Worm (Caenorhabditis elegans) whole organism, late embryonic: ENCODE data around the gene str-165.

Experiments used
- C38D4.7 ChIP-seq: fragments of 200-800 bp; sonication (Bioruptor generic); optimal IDR thresholded peaks from 2 replicates; lab custom pipeline; 2018; ENCODE audit warnings: mild to moderate bottlenecking, missing genetic modification characterization, moderate library complexity, missing compliant biosample characterization
- K02D7.2 ChIP-seq: sonication (generic microtip); optimal IDR thresholded peaks from 2 replicates; lab custom pipeline; 2017; ENCODE audit warnings: mild to moderate bottlenecking, missing genetic modification characterization, missing compliant biosample characterization
- K09A11.1 ChIP-seq: sonication (generic microtip); optimal IDR thresholded peaks from 2 replicates; lab custom pipeline; 2017; ENCODE audit warnings: antibody characterized with exemption, mild to moderate bottlenecking, missing genetic modification characterization, missing compliant biosample characterization; ENCODE audit not compliant: insufficient read depth
- T23F11.4 ChIP-seq: fragments of 200-800 bp; sonication (Bioruptor generic); optimal IDR thresholded peaks from 2 replicates; lab custom pipeline; 2018; ENCODE audit warnings: mild to moderate bottlenecking, missing genetic modification characterization, missing compliant biosample characterization
- Y22D7AL.16 ChIP-seq: sonication (generic microtip); optimal IDR thresholded peaks from 2 replicates; lab custom pipeline; 2016; ENCODE audit warnings: missing genetic modification characterization, missing compliant biosample characterization
- ama-1 ChIP-seq: fragments of 150-350 bp; optimal IDR thresholded peaks from 2 replicates; lab custom pipeline; 2014
- ceh-14 ChIP-seq: sonication (generic microtip); optimal IDR thresholded peaks from 2 replicates; lab custom pipeline; 2016; ENCODE audit warnings: missing genotype, missing genetic modification characterization, missing compliant biosample characterization
- ceh-2 ChIP-seq: sonication (generic microtip); optimal IDR thresholded peaks from 2 replicates; lab custom pipeline; 2016; ENCODE audit warnings: missing genotype, missing genetic modification characterization, missing compliant biosample characterization
- ceh-22 ChIP-seq: sonication (generic microtip); optimal IDR thresholded peaks from 2 replicates; lab custom pipeline; 2017; ENCODE audit warnings: missing biosample characterization, missing genetic modification characterization
- ceh-24 ChIP-seq: sonication (generic microtip); optimal IDR thresholded peaks from 2 replicates; lab custom pipeline; 2016; ENCODE audit warnings: mild to moderate bottlenecking, missing genetic modification characterization, missing compliant biosample characterization
- ceh-30 ChIP-seq: fragments of 150-350 bp; optimal IDR thresholded peaks from 2 replicates; lab custom pipeline; 2014; ENCODE audit warnings: missing biosample characterization, missing genetic modification characterization
- ceh-31 ChIP-seq: sonication (generic microtip); optimal IDR thresholded peaks from 2 replicates; lab custom pipeline; 2016; ENCODE audit warnings: missing genetic modification characterization, missing compliant biosample characterization
- ceh-34 ChIP-seq: sonication (generic microtip); optimal IDR thresholded peaks from 2 replicates; lab custom pipeline; 2016; ENCODE audit warnings: mild to moderate bottlenecking, missing genetic modification characterization, missing compliant biosample characterization
- ceh-48 ChIP-seq: sonication (generic microtip); optimal IDR thresholded peaks from 2 replicates; lab custom pipeline; 2016; ENCODE audit warnings: missing genetic modification characterization, inconsistent platforms, missing compliant biosample characterization
- ceh-6 ChIP-seq: fragments of 200-800 bp; sonication (Bioruptor generic); optimal IDR thresholded peaks from 2 replicates; lab custom pipeline; 2018; ENCODE audit warnings: mild to moderate bottlenecking, missing genetic modification characterization, missing compliant biosample characterization
- ceh-9 ChIP-seq: sonication (generic microtip); optimal IDR thresholded peaks from 2 replicates; lab custom pipeline; 2016; ENCODE audit warnings: mild to moderate bottlenecking, missing genetic modification characterization, inconsistent platforms, missing compliant biosample characterization
- dve-1 ChIP-seq: sonication (generic microtip); optimal IDR thresholded peaks from 2 replicates; lab custom pipeline; 2017; ENCODE audit warnings: antibody characterized with exemption, mild to moderate bottlenecking, missing genetic modification characterization, missing compliant biosample characterization
- elt-2 ChIP-seq: sonication (generic microtip); optimal IDR thresholded peaks from 2 replicates; lab custom pipeline; 2016; ENCODE audit warnings: missing genetic modification reagents, missing genetic modification characterization, missing compliant biosample characterization
- elt-4 ChIP-seq: sonication (generic microtip); optimal IDR thresholded peaks from 2 replicates; lab custom pipeline; 2016; ENCODE audit warnings: missing genetic modification characterization, missing compliant biosample characterization
- ets-4 ChIP-seq: sonication (generic microtip); optimal IDR thresholded peaks from 2 replicates; lab custom pipeline; 2016; ENCODE audit warnings: missing genetic modification characterization, missing compliant biosample characterization
- fax-1 ChIP-seq: sonication (generic microtip); optimal IDR thresholded peaks from 2 replicates; lab custom pipeline; 2016; ENCODE audit warnings: missing genotype, missing genetic modification characterization, missing compliant biosample characterization
- fkh-10 ChIP-seq: fragments of 150-350 bp; optimal IDR thresholded peaks from 2 replicates; lab custom pipeline; 2014; ENCODE audit warnings: missing biosample characterization, missing genetic modification reagents, missing genetic modification characterization
- fkh-6 ChIP-seq: sonication (generic microtip); optimal IDR thresholded peaks from 2 replicates; lab custom pipeline; 2016; ENCODE audit warnings: missing genetic modification characterization, missing compliant biosample characterization
- gmeb-2 ChIP-seq: sonication (generic microtip); optimal IDR thresholded peaks from 2 replicates; lab custom pipeline; 2016; ENCODE audit warnings: missing genetic modification characterization, inconsistent platforms, missing compliant biosample characterization
- hlh-6 ChIP-seq: sonication (generic microtip); optimal IDR thresholded peaks from 2 replicates; lab custom pipeline; 2016; ENCODE audit warnings: missing genotype, missing genetic modification characterization, missing compliant biosample characterization
- hlh-8 ChIP-seq: sonication (generic microtip); optimal IDR thresholded peaks from 2 replicates; lab custom pipeline; 2016; ENCODE audit warnings: missing genotype, missing genetic modification characterization, missing compliant biosample characterization
- lim-6 ChIP-seq: sonication (generic microtip); optimal IDR thresholded peaks from 2 replicates; lab custom pipeline; 2016; ENCODE audit warnings: missing genetic modification characterization, missing compliant biosample characterization
- madf-2 ChIP-seq: sonication (generic microtip); optimal IDR thresholded peaks from 2 replicates; lab custom pipeline; 2017; ENCODE audit warnings: missing genetic modification characterization, missing compliant biosample characterization
- mec-3 ChIP-seq: sonication (generic microtip); optimal IDR thresholded peaks from 2 replicates; lab custom pipeline; 2016; ENCODE audit warnings: borderline replicate concordance, missing genetic modification characterization, missing compliant biosample characterization
- nfya-1 ChIP-seq: sonication (generic microtip); optimal IDR thresholded peaks from 2 replicates; lab custom pipeline; 2017; ENCODE audit warnings: missing genetic modification characterization, mild to moderate bottlenecking, missing compliant biosample characterization, antibody characterized with exemption, moderate library complexity
- nhr-11 ChIP-seq: fragments of 150-350 bp; optimal IDR thresholded peaks from 2 replicates; lab custom pipeline; 2014; ENCODE audit warnings: missing biosample characterization, missing genetic modification characterization
- nhr-232 ChIP-seq: sonication (generic microtip); optimal IDR thresholded peaks from 2 replicates; lab custom pipeline; 2016; ENCODE audit warnings: missing genetic modification characterization, missing compliant biosample characterization
- npax-4 ChIP-seq: sonication (generic microtip); optimal IDR thresholded peaks from 2 replicates; lab custom pipeline; 2016; ENCODE audit warnings: missing genetic modification characterization, missing compliant biosample characterization
- odd-2 ChIP-seq: sonication (generic microtip); optimal IDR thresholded peaks from 2 replicates; lab custom pipeline; 2017; ENCODE audit warnings: antibody characterized with exemption, mild to moderate bottlenecking, missing genetic modification characterization, missing compliant biosample characterization
- pag-3 ChIP-seq: sonication (generic microtip); optimal IDR thresholded peaks from 2 replicates; lab custom pipeline; 2016; ENCODE audit warnings: missing compliant biosample characterization, missing genetic modification characterization, borderline replicate concordance
- pax-1 ChIP-seq: fragments of 150-350 bp; optimal IDR thresholded peaks from 2 replicates; lab custom pipeline; 2014; ENCODE audit warnings: missing biosample characterization, missing genetic modification characterization
- pha-2 ChIP-seq: sonication (generic microtip); optimal IDR thresholded peaks from 2 replicates; lab custom pipeline; 2017; ENCODE audit warnings: mild to moderate bottlenecking, missing genetic modification characterization, missing compliant biosample characterization
- pha-4 ChIP-seq: fragments of 150-350 bp; optimal IDR thresholded peaks from 2 replicates; lab custom pipeline; 2018; ENCODE audit warnings: missing biosample characterization, missing genetic modification reagents, missing genetic modification characterization
- pqm-1 ChIP-seq: sonication (generic microtip); optimal IDR thresholded peaks from 2 replicates; lab custom pipeline; 2016; ENCODE audit warnings: missing genetic modification characterization, missing compliant biosample characterization
- ref-2 ChIP-seq: sonication (generic microtip); optimal IDR thresholded peaks from 2 replicates; lab custom pipeline; 2016; ENCODE audit warnings: missing genetic modification characterization, missing compliant biosample characterization
- sdc-2 ChIP-seq: sonication (generic microtip); optimal IDR thresholded peaks from 2 replicates; lab custom pipeline; 2016; ENCODE audit warnings: missing genotype, missing genetic modification characterization, missing compliant biosample characterization
- sox-2 ChIP-seq: fragments of 200-800 bp; sonication (Bioruptor generic); IDR thresholded peaks from 2 replicates; pipeline ENCODE4 v1.3.6; 2022; ENCODE audit warnings: missing genetic modification reagents, missing genetic modification characterization, missing compliant biosample characterization
- sox-4 ChIP-seq: sonication (generic microtip); optimal IDR thresholded peaks from 2 replicates; lab custom pipeline; 2017; ENCODE audit warnings: mild to moderate bottlenecking, missing genetic modification characterization, inconsistent platforms, missing compliant biosample characterization
- syd-9 ChIP-seq: sonication (generic microtip); optimal IDR thresholded peaks from 2 replicates; lab custom pipeline; 2016; ENCODE audit warnings: mild to moderate bottlenecking, missing genetic modification characterization, moderate library complexity, missing compliant biosample characterization
- tbx-2 ChIP-seq: sonication (generic microtip); optimal IDR thresholded peaks from 2 replicates; lab custom pipeline; 2016; ENCODE audit warnings: missing genetic modification characterization, missing compliant biosample characterization
- tbx-7 ChIP-seq: sonication (generic microtip); optimal IDR thresholded peaks from 2 replicates; lab custom pipeline; 2016; ENCODE audit warnings: missing genotype, missing genetic modification characterization, missing compliant biosample characterization
- ttx-3 ChIP-seq: sonication (generic microtip); optimal IDR thresholded peaks from 2 replicates; lab custom pipeline; 2016; ENCODE audit warnings: missing genetic modification reagents, missing genetic modification characterization, missing compliant biosample characterization
- unc-3 ChIP-seq, 2 experiments: fragments of 200-800 bp in 1 of 2; sonication (Bioruptor generic) in 1 of 2; sonication (generic microtip) in 1 of 2; conservative IDR thresholded peaks in 1 of 2; optimal IDR thresholded peaks in 1 of 2; 2 replicates each; pipeline versions ENCODE4 v1.3.6 to Lab custom; 2016 to 2022; ENCODE audit warnings: missing compliant biosample characterization in 2 of 2, missing genetic modification characterization in 2 of 2, missing genetic modification reagents in 1 of 2
- unc-55 ChIP-seq: sonication (generic microtip); optimal IDR thresholded peaks from 2 replicates; lab custom pipeline; 2017; ENCODE audit warnings: missing biosample characterization, missing genetic modification reagents, missing genetic modification characterization
- ztf-16 ChIP-seq: sonication (generic microtip); optimal IDR thresholded peaks from 2 replicates; lab custom pipeline; 2017; ENCODE audit warnings: missing genetic modification characterization, missing compliant biosample characterization

Gene str-165

DNA sequence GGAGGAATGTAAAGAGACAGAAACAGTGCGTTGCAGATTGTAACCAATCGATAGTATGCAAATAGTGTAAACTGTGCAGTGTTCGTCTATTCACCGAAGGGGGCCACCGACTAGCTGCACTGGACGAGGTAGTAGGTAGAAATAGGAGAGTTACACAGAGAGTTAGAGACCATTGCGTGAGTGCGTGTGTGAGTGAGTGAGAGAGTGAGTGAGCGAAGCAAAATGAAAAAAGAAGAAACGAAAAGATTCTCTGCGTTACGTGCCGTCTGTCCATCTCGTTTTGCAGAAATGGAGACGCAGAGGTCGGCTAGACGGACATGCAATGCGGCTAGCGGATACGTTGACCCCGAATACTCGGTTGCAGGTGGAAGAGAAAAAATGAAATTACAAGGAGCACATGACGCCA is 22.4 kb upstream of the str-165 start (continued):
- peak; percentile 50 for TF ChIP-seq syd-9 (tag; lab: Kevin White, UChicago)
- no peak for TF ChIP-seq fax-1 (tag; lab: Kevin White, UChicago)
- TF ChIP-seq sox-2 (GFP tag; lab: Robert Waterston, UW), result peak; percentile 13; the same call in 1 of the 2 replicates
- no peak for TF ChIP-seq pqm-1
- TF ChIP-seq T23F11.4 (GFP tag; lab: Kevin White, UChicago), result no peak
- peak; percentile 9 for TF ChIP-seq ceh-30 (tag; lab: Kevin White, UChicago)
- no peak for TF ChIP-seq ttx-3 (tag; lab: Kevin White, UChicago)
- no peak for TF ChIP-seq ceh-22
- TF ChIP-seq ref-2 (tag; lab: Kevin White, UChicago), result peak; percentile 75
- peak; percentile 44 for TF ChIP-seq hlh-8 (tag; lab: Kevin White, UChicago)
- peak; percentile 77 for TF ChIP-seq ceh-31 (tag; lab: Kevin White, UChicago)
- TF ChIP-seq elt-4 (tag; lab: Kevin White, UChicago), result no peak
- no peak for TF ChIP-seq Y22D7AL.16 (tag; lab: Kevin White, UChicago)
- no peak for TF ChIP-seq madf-2 (tag; lab: Kevin White, UChicago)
- no peak for TF ChIP-seq ama-1 (lab: Kevin White, UChicago)
- no peak for TF ChIP-seq ceh-48 (tag; lab: Kevin White, UChicago)
- no peak for TF ChIP-seq npax-4 (tag; lab: Kevin White, UChicago)
- TF ChIP-seq pag-3, result no peak
- no peak for TF ChIP-seq lim-6 (tag; lab: Kevin White, UChicago)
- TF ChIP-seq pax-1 (tag; lab: Kevin White, UChicago), result peak; percentile 12
- TF ChIP-seq ceh-9, result no peak
- no peak for TF ChIP-seq hlh-6 (tag; lab: Kevin White, UChicago)
- no peak for TF ChIP-seq C38D4.7
- TF ChIP-seq ceh-24, result no peak
- no peak for TF ChIP-seq fkh-6 (tag; lab: Kevin White, UChicago)
- peak; percentile 18 for TF ChIP-seq elt-2 (tag; lab: Kevin White, UChicago)
- TF ChIP-seq odd-2, result no peak
- TF ChIP-seq K09A11.1 (tag; lab: Kevin White, UChicago), result no peak
- no peak for TF ChIP-seq K02D7.2 (tag; lab: Kevin White, UChicago)
- no peak for TF ChIP-seq ets-4
- peak; percentile 17 for TF ChIP-seq sdc-2 (tag; lab: Kevin White, UChicago)
- TF ChIP-seq nhr-232 (tag; lab: Kevin White, UChicago), result no peak
- peak; percentile 79 for TF ChIP-seq nfya-1
- TF ChIP-seq pha-2 (tag; lab: Kevin White, UChicago), result no peak
- peak; percentile 36 for TF ChIP-seq unc-55 (GFP tag; lab: Kevin White, UChicago)
- TF ChIP-seq unc-3 (GFP tag; conservative IDR thresholded peaks at IDR 0.05; lab: Robert Waterston, UW), result no peak
- no peak for TF ChIP-seq unc-3 (tag; optimal IDR thresholded peaks at IDR 0.05; lab: Kevin White, UChicago)
- TF ChIP-seq tbx-2 (tag; lab: Kevin White, UChicago), result peak; percentile 82
- TF ChIP-seq mec-3, result no peak
- no peak for TF ChIP-seq nhr-11 (tag; lab: Kevin White, UChicago)
- no peak for TF ChIP-seq fkh-10
- no peak for TF ChIP-seq ceh-6
- TF ChIP-seq gmeb-2, result no peak
- no peak for TF ChIP-seq sox-4
- no peak for TF ChIP-seq tbx-7 (tag; lab: Kevin White, UChicago)
- no peak for TF ChIP-seq pha-4
- peak; percentile 6 for TF ChIP-seq ceh-14
- TF ChIP-seq dve-1 (tag; lab: Kevin White, UChicago), result no peak
- TF ChIP-seq ceh-34 (tag; lab: Kevin White, UChicago), result peak; percentile 81
- no peak for TF ChIP-seq ztf-16 (tag; lab: Kevin White, UChicago)
- TF ChIP-seq ceh-2 (tag; lab: Kevin White, UChicago), result peak; percentile 42
